Worm (Caenorhabditis elegans) whole organism, young adult: ENCODE measurements around the gene tbx-39.

Source experiments
- K11D2.4 ChIP-seq: fragments of 200-800 bp; sonication (Bioruptor generic); IDR thresholded peaks from 2 replicates; pipeline ENCODE4 v1.3.6; 2022; ENCODE audit warnings: missing genetic modification reagents, missing genetic modification characterization, missing compliant biosample characterization
- tbp1 ChIP-seq: fragments of 200-800 bp; sonication (Bioruptor generic); optimal IDR thresholded peaks from 2 replicates; lab custom pipeline; 2018; ENCODE audit warnings: mild to moderate bottlenecking, missing genetic modification characterization, missing compliant biosample characterization

DNA sequence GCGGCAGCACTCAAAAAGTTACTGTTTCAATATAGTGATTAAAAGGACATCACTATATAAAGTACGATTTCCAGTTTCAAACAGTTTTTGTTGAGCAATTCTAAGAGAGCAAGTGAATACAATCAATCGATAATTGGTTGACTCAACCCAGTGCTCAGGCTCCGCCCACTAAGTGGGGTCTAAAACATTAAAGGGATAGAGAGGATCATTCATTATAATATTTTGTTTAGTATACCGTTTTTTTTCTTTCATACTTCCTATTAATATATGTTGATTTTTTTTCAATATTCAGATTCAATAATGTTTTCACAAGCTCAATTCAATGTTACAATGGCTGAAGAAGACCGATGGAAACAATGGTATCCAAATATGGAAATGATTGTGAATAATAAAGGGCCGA lies at the start of gene tbx-39:
- no peak for TF ChIP-seq tbp1
- TF ChIP-seq K11D2.4 (GFP tag; lab: Robert Waterston, UW), result no peak
